Worm (Caenorhabditis elegans) whole organism, L2 larva: Measurements from ENCODE around the gene his-3.

Source experiments
- C34F6.9 ChIP-seq: fragments of 150-350 bp; optimal IDR thresholded peaks from 2 replicates; lab custom pipeline; 2014; ENCODE audit warnings: missing biosample characterization, missing genetic modification characterization
- F13H6.1 ChIP-seq: sonication (generic microtip); optimal IDR thresholded peaks from 2 replicates; lab custom pipeline; 2016; ENCODE audit warnings: missing genetic modification characterization, missing compliant biosample characterization
- R02D3.7 ChIP-seq: fragments of 150-350 bp; optimal IDR thresholded peaks from 2 replicates; lab custom pipeline; 2014; ENCODE audit warnings: missing biosample characterization, missing genetic modification characterization
- alr-1 ChIP-seq: fragments of 150-350 bp; optimal IDR thresholded peaks from 2 replicates; lab custom pipeline; 2014; ENCODE audit warnings: missing biosample characterization, missing genetic modification characterization
- aly-2 ChIP-seq: fragments of 150-350 bp; optimal IDR thresholded peaks from 2 replicates; lab custom pipeline; 2014; ENCODE audit warnings: missing biosample characterization, missing genetic modification characterization
- blmp-1 ChIP-seq: sonication (generic microtip); optimal IDR thresholded peaks from 2 replicates; lab custom pipeline; 2017; ENCODE audit warnings: missing genetic modification characterization, mild to moderate bottlenecking, missing compliant biosample characterization, antibody characterized with exemption, moderate library complexity; ENCODE audit not compliant: insufficient read depth
- ceh-82 ChIP-seq: fragments of 150-350 bp; optimal IDR thresholded peaks from 2 replicates; lab custom pipeline; 2014; ENCODE audit warnings: missing biosample characterization, missing genetic modification characterization
- crh-2 ChIP-seq: sonication (generic microtip); optimal IDR thresholded peaks from 2 replicates; lab custom pipeline; 2017; ENCODE audit warnings: missing biosample characterization, missing genetic modification characterization
- egl-27 ChIP-seq: sonication (generic microtip); optimal IDR thresholded peaks from 3 replicates; lab custom pipeline; 2017; ENCODE audit warnings: missing biosample characterization, missing genetic modification reagents, missing genetic modification characterization
- elt-1 ChIP-seq: fragments of 150-350 bp; optimal IDR thresholded peaks from 2 replicates; lab custom pipeline; 2014; ENCODE audit warnings: missing biosample characterization, missing genetic modification characterization
- elt-3 ChIP-seq: sonication (generic microtip); optimal IDR thresholded peaks from 2 replicates; lab custom pipeline; 2017; ENCODE audit warnings: missing biosample characterization, missing genetic modification characterization
- fos-1 ChIP-seq: fragments of 150-350 bp; optimal IDR thresholded peaks from 2 replicates; lab custom pipeline; 2014; ENCODE audit warnings: missing biosample characterization, missing genetic modification characterization
- gmeb-1 ChIP-seq: fragments of 150-350 bp; optimal IDR thresholded peaks from 2 replicates; lab custom pipeline; 2014; ENCODE audit warnings: missing biosample characterization, missing genetic modification characterization
- lin-11 ChIP-seq: fragments of 150-350 bp; sonication (generic microtip); optimal IDR thresholded peaks from 2 replicates; lab custom pipeline; 2014; ENCODE audit warnings: missing biosample characterization, missing genetic modification characterization, inconsistent platforms, mixed read lengths
- lin-39 ChIP-seq: fragments of 150-350 bp; optimal IDR thresholded peaks from 2 replicates; lab custom pipeline; 2014; ENCODE audit warnings: missing biosample characterization, missing genetic modification reagents, missing genetic modification characterization
- mab-5 ChIP-seq: fragments of 150-350 bp; optimal IDR thresholded peaks from 2 replicates; lab custom pipeline; 2014; ENCODE audit warnings: missing biosample characterization, missing genetic modification characterization
- mbf-1 ChIP-seq: sonication (generic microtip); optimal IDR thresholded peaks from 2 replicates; lab custom pipeline; 2017; ENCODE audit warnings: missing biosample characterization, missing genetic modification characterization
- nhr-10 ChIP-seq: sonication (generic microtip); optimal IDR thresholded peaks from 2 replicates; lab custom pipeline; 2017; ENCODE audit warnings: missing biosample characterization, missing genetic modification characterization
- nhr-129 ChIP-seq: fragments of 150-350 bp; optimal IDR thresholded peaks from 2 replicates; lab custom pipeline; 2014; ENCODE audit warnings: missing biosample characterization, missing genetic modification characterization
- nhr-23 ChIP-seq: fragments of 150-350 bp; optimal IDR thresholded peaks from 2 replicates; lab custom pipeline; 2014; ENCODE audit warnings: missing biosample characterization, missing genetic modification reagents, missing genetic modification characterization
- nhr-237 ChIP-seq: fragments of 150-350 bp; optimal IDR thresholded peaks from 2 replicates; lab custom pipeline; 2014; ENCODE audit warnings: missing biosample characterization, missing genetic modification characterization
- nhr-6 ChIP-seq: fragments of 150-350 bp; optimal IDR thresholded peaks from 2 replicates; lab custom pipeline; 2014; ENCODE audit warnings: missing biosample characterization, missing genetic modification characterization
- nhr-77 ChIP-seq: fragments of 150-350 bp; optimal IDR thresholded peaks from 2 replicates; lab custom pipeline; 2014; ENCODE audit warnings: missing biosample characterization, missing genetic modification characterization
- peb-1 ChIP-seq: fragments of 150-350 bp; optimal IDR thresholded peaks from 2 replicates; lab custom pipeline; 2014; ENCODE audit warnings: missing biosample characterization, missing genetic modification characterization
- sem-4 ChIP-seq: fragments of 150-350 bp; optimal IDR thresholded peaks from 2 replicates; lab custom pipeline; 2014; ENCODE audit warnings: missing biosample characterization, missing genetic modification reagents, missing genetic modification characterization
- skn-1 ChIP-seq: sonication (generic microtip); optimal IDR thresholded peaks from 2 replicates; lab custom pipeline; 2017; ENCODE audit warnings: missing biosample characterization, missing genetic modification characterization
- sma-3 ChIP-seq: sonication (generic microtip); optimal IDR thresholded peaks from 2 replicates; lab custom pipeline; 2016; ENCODE audit warnings: missing genetic modification reagents, missing genetic modification characterization, missing compliant biosample characterization
- sma-9 ChIP-seq, 2 experiments: fragments of 150-350 bp in 1 of 2; sonication (generic microtip) in 1 of 2; optimal IDR thresholded peaks; 2 replicates each; lab custom pipeline; 2014 to 2016; ENCODE audit warnings: missing genetic modification characterization in 2 of 2, mild to moderate bottlenecking in 1 of 2, missing biosample characterization in 1 of 2, missing compliant biosample characterization in 1 of 2, missing genetic modification reagents in 1 of 2, moderate library complexity in 1 of 2
- snpc-4 ChIP-seq: fragments of 150-350 bp; optimal IDR thresholded peaks from 2 replicates; lab custom pipeline; 2014; ENCODE audit warnings: missing biosample characterization, missing genetic modification characterization
- zag-1 ChIP-seq: fragments of 150-350 bp; optimal IDR thresholded peaks from 2 replicates; lab custom pipeline; 2014; ENCODE audit warnings: missing biosample characterization, missing genetic modification characterization
- ztf-1 ChIP-seq: fragments of 200-800 bp; sonication (Bioruptor generic); conservative IDR thresholded peaks from 2 replicates; pipeline ENCODE4 v1.3.6; 2022; ENCODE audit warnings: missing genetic modification characterization, missing compliant biosample characterization
- ztf-11 ChIP-seq: sonication (generic microtip); optimal IDR thresholded peaks from 2 replicates; lab custom pipeline; 2017; ENCODE audit warnings: missing biosample characterization, missing genetic modification characterization
- ztf-4 ChIP-seq: fragments of 150-350 bp; optimal IDR thresholded peaks from 2 replicates; lab custom pipeline; 2014; ENCODE audit warnings: missing biosample characterization, missing genetic modification characterization

his-3 gene

ce11 chrV:16080039-16080438 lies 39.4 kb downstream of the his-3 start:
- TF ChIP-seq fos-1 (tag; lab: Kevin White, UChicago) (peak; percentile 69), ceh-82 (tag; lab: Kevin White, UChicago) (no peak), aly-2 (tag; lab: Kevin White, UChicago) (no peak), nhr-77 (no peak), nhr-6 (tag; lab: Kevin White, UChicago) (no peak), lin-11 (tag; lab: Kevin White, UChicago) (no peak), nhr-10 (tag; lab: Kevin White, UChicago) (no peak), sma-9 (GFP tag; optimal IDR thresholded peaks at IDR 0.05; lab: Kevin White, UChicago) (peak; percentile 57), sma-9 (tag; optimal IDR thresholded peaks at IDR 0.05; lab: Kevin White, UChicago) (no peak), F13H6.1 (tag; lab: Kevin White, UChicago) (no peak), elt-1 (tag; lab: Kevin White, UChicago) (no peak), ztf-1 (GFP tag; lab: Robert Waterston, UW) (no peak), elt-3 (no peak), egl-27 (tag; lab: Kevin White, UChicago) (no peak), blmp-1 (no peak), nhr-23 (no peak), ztf-4 (tag; lab: Kevin White, UChicago) (no peak), sem-4 (no peak)

DNA sequence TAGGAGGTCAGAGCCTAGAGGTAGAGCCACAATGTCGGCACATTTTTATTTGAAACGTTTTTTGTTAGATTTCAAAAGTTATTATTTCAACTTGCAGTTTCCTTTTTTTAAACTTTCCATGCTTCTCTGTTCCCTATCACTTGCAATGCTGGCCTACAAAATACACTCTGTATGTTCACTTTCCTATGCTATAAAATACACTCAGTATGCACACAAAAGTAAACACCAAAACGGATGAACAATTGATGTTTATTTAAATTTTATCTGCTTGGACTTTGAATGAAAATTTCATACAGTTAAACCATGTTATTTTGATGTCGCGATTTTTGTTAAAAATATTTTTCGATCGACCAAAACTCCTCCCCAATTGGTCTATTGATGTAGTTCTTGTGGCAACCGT lies 40.1 kb downstream of the his-3 start:
- TF ChIP-seq aly-2 (tag; lab: Kevin White, UChicago) (no peak), peb-1 (tag; lab: Kevin White, UChicago) (no peak), mab-5 (tag; lab: Kevin White, UChicago) (no peak), sem-4 (no peak), mbf-1 (tag; lab: Kevin White, UChicago) (no peak), nhr-23 (no peak), crh-2 (tag; lab: Kevin White, UChicago) (no peak)
- TF ChIP-seq, all 48 proteins: peak for 0

ce11 chrV:16090685-16091084 lies 50.1 kb downstream of the his-3 start, which contains the start of gene F22B8.3:
F22B8.3 (plus strand) TSS chrV:16090985.
- TF ChIP-seq alr-1: no peak
- TF ChIP-seq crh-2 (tag; lab: Kevin White, UChicago): no peak
- TF ChIP-seq ztf-11: no peak
- no peak for TF ChIP-seq sma-3 (GFP tag; lab: Kevin White, UChicago)
- TF ChIP-seq R02D3.7 (tag; lab: Kevin White, UChicago): no peak
- no peak for TF ChIP-seq mbf-1 (tag; lab: Kevin White, UChicago)
- no peak for TF ChIP-seq nhr-129 (tag; lab: Kevin White, UChicago)
- no peak for TF ChIP-seq ceh-82 (tag; lab: Kevin White, UChicago)
- no peak for TF ChIP-seq gmeb-1 (tag; lab: Kevin White, UChicago)
- TF ChIP-seq skn-1: no peak
- no peak for TF ChIP-seq snpc-4 (tag; lab: Kevin White, UChicago)
- TF ChIP-seq peb-1 (tag; lab: Kevin White, UChicago): no peak
- TF ChIP-seq zag-1: no peak
- no peak for TF ChIP-seq C34F6.9 (tag; lab: Kevin White, UChicago)
- no peak for TF ChIP-seq F13H6.1 (tag; lab: Kevin White, UChicago)
- TF ChIP-seq nhr-237 (tag; lab: Kevin White, UChicago): no peak
- TF ChIP-seq lin-39 (tag; lab: Kevin White, UChicago): no peak
